Worm (Caenorhabditis elegans): Measurements from ENCODE around the gene F44E5.5.

F44E5.5 gene

DNA sequence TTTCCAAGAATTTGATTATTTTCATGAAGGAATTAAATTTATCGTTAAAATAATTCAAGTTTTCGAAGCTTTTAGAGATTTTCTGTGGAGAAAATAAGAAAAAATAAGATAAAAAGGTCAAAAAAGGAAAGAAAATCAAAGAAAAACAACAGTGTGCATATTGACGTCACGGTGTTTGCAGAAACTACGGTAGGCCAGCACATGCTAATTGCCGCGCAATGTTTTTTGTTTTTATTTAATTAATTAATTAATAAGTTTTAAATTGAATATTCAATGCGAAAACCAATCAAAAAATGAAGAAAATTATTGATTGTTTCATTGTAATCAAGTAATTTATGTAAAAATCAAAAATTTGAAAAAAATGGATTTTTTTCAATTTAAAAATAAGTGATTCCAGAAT, 11.6 kb upstream of the F44E5.5 start:
- TF ChIP-seq ama-1 (optimal IDR thresholded peaks at IDR 0.05): no peak
- no peak for TF ChIP-seq ceh-13 (GFP tag; optimal IDR thresholded peaks at IDR 0.05)
- no peak for TF ChIP-seq aly-1 (tag; optimal IDR thresholded peaks at IDR 0.05)
- TF ChIP-seq hmbx-1 (tag; optimal IDR thresholded peaks at IDR 0.05): no peak
- TF ChIP-seq F13C5.2 (tag; optimal IDR thresholded peaks at IDR 0.05): no peak
- TF ChIP-seq hmg-4 (GFP tag; optimal IDR thresholded peaks at IDR 0.05): no peak
- no peak for TF ChIP-seq B0310.2 (tag; optimal IDR thresholded peaks at IDR 0.05)
- no peak for TF ChIP-seq ceh-36 (tag; optimal IDR thresholded peaks at IDR 0.05)
- TF ChIP-seq ets-7 (tag; optimal IDR thresholded peaks at IDR 0.05): no peak
- no peak for TF ChIP-seq hnd-1 (tag; optimal IDR thresholded peaks at IDR 0.05)
- no peak for TF ChIP-seq pes-1 (GFP tag; IDR thresholded peaks at IDR 0.05)
- TF ChIP-seq tbx-37 (GFP tag; conservative IDR thresholded peaks at IDR 0.05): no peak
- no peak for TF ChIP-seq flt-1 (GFP tag; IDR thresholded peaks at IDR 0.05)
- TF ChIP-seq tra-4 (tag; optimal IDR thresholded peaks at IDR 0.05): no peak
- TF ChIP-seq scrt-1 (GFP tag; IDR thresholded peaks at IDR 0.05): no peak

DNA sequence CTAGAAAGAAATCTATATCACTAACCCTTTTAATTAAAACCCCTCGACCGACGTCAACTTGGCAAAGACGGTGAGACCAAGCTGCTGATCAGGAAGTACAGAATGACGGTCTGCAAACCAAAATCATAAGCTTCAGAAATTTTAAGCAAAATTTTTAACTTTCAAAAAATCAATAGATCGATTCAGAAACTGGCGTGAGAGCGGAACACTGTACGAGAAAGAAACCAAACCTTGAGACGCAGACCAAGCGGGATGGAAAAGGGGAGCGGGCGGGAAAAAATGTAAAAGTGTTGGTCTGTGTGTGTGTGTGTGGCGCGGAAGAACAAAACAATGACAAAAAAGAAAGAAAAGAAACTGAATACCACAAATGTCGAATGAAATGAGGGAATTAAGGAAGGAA, 11.0 kb upstream of the F44E5.5 start, which contains the start of the genes F44E5.17 and gpb-1:
TSS of gene F44E5.17 (minus strand) at position 101 of the 400 bp plus-strand sequence.
TSS of gene gpb-1 (minus strand) at position 118 of the 400 bp plus-strand sequence.
- no peak for TF ChIP-seq hnd-1 (tag; optimal IDR thresholded peaks at IDR 0.05)
- TF ChIP-seq hmbx-1 (tag; optimal IDR thresholded peaks at IDR 0.05): no peak
- TF ChIP-seq ama-1 (optimal IDR thresholded peaks at IDR 0.05): no peak
- TF ChIP-seq sea-1 (GFP tag; conservative IDR thresholded peaks at IDR 0.05): no peak
- TF ChIP-seq ceh-36 (tag; optimal IDR thresholded peaks at IDR 0.05): no peak
- TF ChIP-seq tbx-11 (GFP tag; IDR thresholded peaks at IDR 0.05): no peak
- no peak for TF ChIP-seq ceh-13 (GFP tag; optimal IDR thresholded peaks at IDR 0.05)
- TF ChIP-seq aly-1 (tag; optimal IDR thresholded peaks at IDR 0.05): no peak
- TF ChIP-seq ets-7 (tag; optimal IDR thresholded peaks at IDR 0.05): no peak
- TF ChIP-seq B0310.2 (tag; optimal IDR thresholded peaks at IDR 0.05): no peak

DNA sequence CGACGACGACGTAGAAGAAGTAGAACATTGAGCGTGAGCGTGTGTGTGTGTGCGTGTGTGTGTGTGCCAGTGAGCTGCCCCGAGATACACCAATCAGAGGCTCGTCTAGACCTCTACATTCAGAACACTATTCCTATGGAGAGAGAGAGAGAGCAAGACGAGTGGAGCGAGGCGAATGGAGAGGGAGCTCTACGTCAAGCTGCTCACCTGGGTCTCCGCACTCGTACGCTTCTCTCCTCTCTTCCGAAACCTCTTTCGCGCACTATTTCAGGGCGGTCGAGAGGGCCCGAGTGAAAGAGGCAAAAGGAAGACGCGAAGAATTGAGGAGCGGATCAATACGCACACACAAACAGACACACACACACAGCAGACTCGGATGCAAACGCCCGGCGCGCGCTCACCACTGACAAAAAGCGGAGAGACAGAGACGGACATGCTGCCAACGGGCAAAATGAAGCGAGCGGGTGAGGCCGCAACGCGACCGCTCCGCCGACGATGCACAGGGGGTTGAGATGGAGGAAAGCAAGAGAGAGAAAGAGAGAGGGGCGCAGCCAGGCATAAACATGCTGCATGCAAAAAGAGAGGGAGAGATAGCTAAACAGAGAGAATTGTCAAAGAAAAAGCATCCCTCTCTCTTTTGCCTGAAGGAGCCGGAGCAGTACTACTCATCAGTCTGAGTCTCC, 9.8 kb upstream of the F44E5.5 start:
- TF ChIP-seq B0310.2 (tag; optimal IDR thresholded peaks at IDR 0.05): peak; percentile 32
- TF ChIP-seq scrt-1 (GFP tag; IDR thresholded peaks at IDR 0.05): 0 out of 2 replicates have a peak, but pooled peaks have one; percentile 51
- peak; percentile 40; the same call in 1 of the 2 replicates for TF ChIP-seq pes-1 (GFP tag; IDR thresholded peaks at IDR 0.05)
- TF ChIP-seq sea-1 (GFP tag; conservative IDR thresholded peaks at IDR 0.05): 0 out of 2 replicates have a peak, but pooled peaks have one; percentile 50
- no peak for TF ChIP-seq hmbx-1 (tag; optimal IDR thresholded peaks at IDR 0.05)
- peak; percentile 35 for TF ChIP-seq ets-7 (tag; optimal IDR thresholded peaks at IDR 0.05)
- no peak for TF ChIP-seq tra-4 (tag; optimal IDR thresholded peaks at IDR 0.05)
- TF ChIP-seq hnd-1 (tag; optimal IDR thresholded peaks at IDR 0.05): no peak
- TF ChIP-seq flt-1 (GFP tag; IDR thresholded peaks at IDR 0.05): 0 out of 2 replicates have a peak, but pooled peaks have one; percentile 43
- no peak for TF ChIP-seq tbx-37 (GFP tag; conservative IDR thresholded peaks at IDR 0.05)
- no peak for TF ChIP-seq ceh-36 (tag; optimal IDR thresholded peaks at IDR 0.05)
- TF ChIP-seq tbx-11 (GFP tag; IDR thresholded peaks at IDR 0.05): 0 out of 2 replicates have a peak, but pooled peaks have one; percentile 53
- TF ChIP-seq aly-1 (tag; optimal IDR thresholded peaks at IDR 0.05): peak; percentile 55
- peak; percentile 90 for TF ChIP-seq F13C5.2 (tag; optimal IDR thresholded peaks at IDR 0.05)
- TF ChIP-seq ceh-13 (GFP tag; optimal IDR thresholded peaks at IDR 0.05): no peak
- no peak for TF ChIP-seq ama-1 (optimal IDR thresholded peaks at IDR 0.05)
- TF ChIP-seq hmg-4 (GFP tag; optimal IDR thresholded peaks at IDR 0.05): peak; percentile 93

DNA sequence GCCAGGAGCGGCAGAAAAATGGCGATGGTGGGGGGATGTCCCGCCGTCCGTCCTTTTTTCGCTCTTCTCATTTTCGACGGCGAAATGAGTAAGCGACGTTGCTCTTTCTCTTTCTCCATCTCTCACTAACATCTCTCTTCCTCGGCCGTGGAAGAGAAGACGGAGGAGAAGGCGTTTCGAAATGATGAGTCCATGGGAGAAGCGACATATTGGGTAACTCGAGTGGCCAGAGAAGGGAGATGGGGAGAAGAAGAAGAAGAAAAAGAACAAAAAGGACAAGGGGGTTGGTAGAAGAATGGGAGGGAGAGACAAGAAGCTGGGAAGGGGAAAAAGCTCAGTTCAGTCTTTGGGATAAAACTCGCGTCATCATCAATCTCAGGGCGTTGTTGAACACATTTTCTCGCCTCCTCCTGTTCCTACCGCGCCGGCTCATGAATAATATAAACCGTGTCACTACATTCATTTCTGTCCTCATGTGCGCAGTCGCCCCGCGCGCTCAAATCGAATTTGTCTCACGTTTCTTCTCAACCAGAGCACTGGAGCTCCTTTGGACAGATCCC, 7.8 kb upstream of the F44E5.5 start:
- TF ChIP-seq F13C5.2 (tag; optimal IDR thresholded peaks at IDR 0.05) (no peak), aly-1 (tag; optimal IDR thresholded peaks at IDR 0.05) (peak; percentile 33)

DNA sequence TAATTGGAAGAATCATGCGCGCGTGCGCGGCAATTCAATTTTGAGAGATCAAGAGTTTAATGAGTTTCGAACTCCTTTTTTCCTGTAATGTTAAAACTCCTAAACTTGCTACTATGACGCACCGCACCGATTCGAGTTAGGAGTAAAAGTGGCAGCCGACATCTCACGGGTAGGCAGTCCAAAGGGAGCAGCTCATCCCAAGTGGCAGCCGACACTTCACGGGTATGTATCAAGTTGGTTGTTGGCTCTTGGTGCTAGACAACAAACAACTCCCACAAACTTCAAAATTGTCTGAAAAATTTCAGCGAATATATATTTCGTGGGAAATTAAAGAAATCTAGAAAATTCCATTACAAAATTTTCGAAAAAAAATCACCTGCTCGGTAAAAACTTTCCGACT, 6.3 kb upstream of the F44E5.5 start:
- TF ChIP-seq tra-4 (tag; optimal IDR thresholded peaks at IDR 0.05) (no peak), ceh-13 (GFP tag; optimal IDR thresholded peaks at IDR 0.05) (no peak), ama-1 (optimal IDR thresholded peaks at IDR 0.05) (no peak)

DNA sequence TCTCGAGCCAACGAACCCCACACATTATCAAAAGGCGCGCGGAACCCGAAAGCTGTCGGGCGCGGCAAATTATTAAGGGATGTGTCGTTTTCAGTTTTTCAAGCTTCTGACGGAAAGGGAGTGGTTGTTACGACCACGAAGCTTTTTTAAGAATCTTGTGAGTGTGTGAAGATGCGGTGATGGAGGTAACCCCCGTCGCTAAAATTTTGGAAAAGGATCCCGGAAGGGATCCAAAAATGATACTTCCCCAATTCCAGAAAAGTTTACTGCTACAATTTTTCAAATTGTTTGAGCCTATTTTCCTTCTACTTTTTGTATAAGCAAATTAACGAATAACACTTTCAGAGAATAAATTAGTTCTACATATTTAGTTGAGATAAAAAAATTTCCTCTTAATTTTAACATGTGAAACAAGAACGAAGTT, 2.8 kb upstream of the F44E5.5 start:
- no peak for TF ChIP-seq ceh-36 (tag; optimal IDR thresholded peaks at IDR 0.05)
- TF ChIP-seq aly-1 (tag; optimal IDR thresholded peaks at IDR 0.05): no peak
- TF ChIP-seq ets-7 (tag; optimal IDR thresholded peaks at IDR 0.05): no peak
- peak; percentile 2 for TF ChIP-seq hnd-1 (tag; optimal IDR thresholded peaks at IDR 0.05)
- 0 out of 2 replicates have a peak, but pooled peaks have one; percentile 46 for TF ChIP-seq pes-1 (GFP tag; IDR thresholded peaks at IDR 0.05)
- no peak for TF ChIP-seq ceh-13 (GFP tag; optimal IDR thresholded peaks at IDR 0.05)
- peak; percentile 46 for TF ChIP-seq ama-1 (optimal IDR thresholded peaks at IDR 0.05)
- TF ChIP-seq hmg-4 (GFP tag; optimal IDR thresholded peaks at IDR 0.05): no peak
- TF ChIP-seq B0310.2 (tag; optimal IDR thresholded peaks at IDR 0.05): no peak
- no peak for TF ChIP-seq scrt-1 (GFP tag; IDR thresholded peaks at IDR 0.05)
- TF ChIP-seq sea-1 (GFP tag; conservative IDR thresholded peaks at IDR 0.05): peak; percentile 71; the same call in 1 of the 2 replicates
- TF ChIP-seq F13C5.2 (tag; optimal IDR thresholded peaks at IDR 0.05): no peak
- TF ChIP-seq tbx-11 (GFP tag; IDR thresholded peaks at IDR 0.05): no peak
- TF ChIP-seq hmbx-1 (tag; optimal IDR thresholded peaks at IDR 0.05): no peak
- no peak for TF ChIP-seq tra-4 (tag; optimal IDR thresholded peaks at IDR 0.05)
- no peak for TF ChIP-seq tbx-37 (GFP tag; conservative IDR thresholded peaks at IDR 0.05)
- no peak for TF ChIP-seq flt-1 (GFP tag; IDR thresholded peaks at IDR 0.05)

DNA sequence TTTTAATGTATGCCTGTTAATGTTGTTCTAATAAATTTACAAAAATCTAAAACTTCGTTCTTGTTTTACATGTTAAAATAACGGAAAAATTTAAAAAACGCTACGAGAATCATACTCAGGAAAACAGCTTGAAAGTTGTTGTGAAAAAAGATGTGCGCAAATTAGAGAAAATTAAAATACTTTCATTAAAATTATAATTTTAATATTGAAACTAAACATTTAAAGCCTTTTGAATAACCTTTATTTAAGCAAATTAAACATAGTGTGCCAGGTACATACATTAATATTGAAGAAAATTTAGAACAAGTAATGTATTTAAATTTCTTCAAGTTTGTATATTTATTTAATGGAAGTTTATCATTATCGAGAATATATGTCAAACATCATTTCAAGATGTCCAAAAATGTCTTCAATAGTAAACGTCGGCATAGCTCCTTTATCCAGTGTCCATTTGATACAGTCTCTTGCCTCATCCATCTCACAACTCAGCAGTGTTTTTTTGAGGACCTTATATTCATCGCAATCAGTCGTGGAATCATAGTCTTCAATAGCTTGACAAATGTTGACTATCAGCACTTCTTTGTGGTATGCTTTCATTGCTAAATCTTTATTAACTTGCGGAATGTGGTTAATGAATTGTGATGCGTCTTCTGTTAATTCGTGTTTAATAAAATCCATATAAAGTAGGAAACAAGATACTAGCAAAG, 2.5 kb downstream of the F44E5.5 start:
- TF ChIP-seq tbx-11 (GFP tag; IDR thresholded peaks at IDR 0.05): no peak
- 0 out of 2 replicates have a peak, but pooled peaks have one; percentile 65 for TF ChIP-seq sea-1 (GFP tag; conservative IDR thresholded peaks at IDR 0.05)
